Worm (Caenorhabditis elegans): ENCODE results near the gene nhr-162.

DNA sequence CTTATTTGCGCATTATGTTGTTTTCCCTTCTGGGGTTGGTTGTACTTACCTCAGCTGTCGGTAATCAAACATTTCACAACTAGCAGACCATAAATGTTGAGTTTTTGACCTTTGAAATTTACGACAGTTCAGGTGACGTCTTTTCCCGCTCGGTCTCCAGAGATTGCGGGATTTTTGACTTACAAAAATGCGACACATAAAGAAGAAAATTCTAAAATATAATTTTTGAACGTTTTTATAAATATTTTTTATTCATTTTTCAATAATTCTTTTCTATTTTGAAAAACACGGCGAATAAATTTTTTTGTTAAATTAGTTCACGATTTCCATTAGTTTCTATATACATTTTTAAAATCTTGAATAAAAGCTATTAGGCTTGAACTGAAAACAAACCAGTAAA lies 8.9 kb downstream of the nhr-162 start, which contains the start of gene nhr-161:
- TF ChIP-seq tbx-11 (GFP tag; IDR thresholded peaks at IDR 0.05): no peak
- no peak for TF ChIP-seq tra-4 (tag; optimal IDR thresholded peaks at IDR 0.05)
- TF ChIP-seq scrt-1 (GFP tag; IDR thresholded peaks at IDR 0.05): no peak
- TF ChIP-seq ceh-36 (tag; optimal IDR thresholded peaks at IDR 0.05): no peak
- TF ChIP-seq sea-1 (GFP tag; conservative IDR thresholded peaks at IDR 0.05): no peak
- TF ChIP-seq ama-1 (optimal IDR thresholded peaks at IDR 0.05): no peak
- TF ChIP-seq hmbx-1 (tag; optimal IDR thresholded peaks at IDR 0.05): no peak
- no peak for TF ChIP-seq F13C5.2 (tag; optimal IDR thresholded peaks at IDR 0.05)
- no peak for TF ChIP-seq ets-7 (tag; optimal IDR thresholded peaks at IDR 0.05)
- TF ChIP-seq B0310.2 (tag; optimal IDR thresholded peaks at IDR 0.05): no peak
- no peak for TF ChIP-seq tbx-37 (GFP tag; conservative IDR thresholded peaks at IDR 0.05)
